Fruit fly (Drosophila melanogaster) whole organism, embryonic: Measurements from ENCODE around the gene Enoph.

Source experiments
- CG10147 ChIP-seq: fragments of 200-800 bp; sonication (Bioruptor generic); optimal IDR thresholded peaks from 2 replicates; lab custom pipeline; 2019; ENCODE audit warnings: missing biosample characterization, mild to moderate bottlenecking, missing genetic modification characterization, moderate library complexity
- CG13287 ChIP-seq: fragments of 200-800 bp; sonication (Bioruptor generic); IDR thresholded peaks from 2 replicates; pipeline ENCODE4 v1.3.6; 2022; ENCODE audit warnings: missing biosample characterization, missing genetic modification characterization; ENCODE audit not compliant: partially characterized antibody
- CG1603 ChIP-seq: fragments of 200-800 bp; sonication (Bioruptor generic); optimal IDR thresholded peaks from 2 replicates; lab custom pipeline; 2019; ENCODE audit warnings: missing biosample characterization, mild to moderate bottlenecking, missing genetic modification characterization, moderate library complexity
- CG1647 ChIP-seq: fragments of 200-800 bp; sonication (Bioruptor generic); optimal IDR thresholded peaks from 3 replicates; lab custom pipeline; 2016; ENCODE audit warnings: missing biosample characterization, missing genetic modification characterization
- CG17186 ChIP-seq: fragments of 200-800 bp; sonication (Bioruptor generic); optimal IDR thresholded peaks from 3 replicates; lab custom pipeline; 2017; ENCODE audit warnings: missing biosample characterization, missing genetic modification reagents, missing genetic modification characterization
- CG17385 ChIP-seq: fragments of 200-800 bp; sonication (Bioruptor generic); optimal IDR thresholded peaks from 3 replicates; lab custom pipeline; 2018; ENCODE audit warnings: missing biosample characterization, mild to moderate bottlenecking, missing genetic modification characterization
- CG1792 ChIP-seq: fragments of 200-800 bp; sonication (Bioruptor generic); optimal IDR thresholded peaks from 2 replicates; lab custom pipeline; 2016; ENCODE audit warnings: missing biosample characterization, missing genetic modification characterization
- CG18011 ChIP-seq: fragments of 200-800 bp; sonication (Bioruptor generic); optimal IDR thresholded peaks from 2 replicates; lab custom pipeline; 2017; ENCODE audit warnings: missing biosample characterization, missing genetic modification characterization, mild to moderate bottlenecking, moderate library complexity, missing genotype
- CG18599 ChIP-seq: fragments of 200-800 bp; sonication (Bioruptor generic); optimal IDR thresholded peaks from 3 replicates; lab custom pipeline; 2017; ENCODE audit warnings: missing biosample characterization, missing genetic modification characterization, mild to moderate bottlenecking, moderate library complexity, missing genetic modification reagents
- CG33213 ChIP-seq: fragments of 200-800 bp; sonication (Bioruptor generic); optimal IDR thresholded peaks from 3 replicates; lab custom pipeline; 2016; ENCODE audit warnings: missing biosample characterization, missing genetic modification characterization
- CG34422 ChIP-seq: fragments of 200-800 bp; sonication (Bioruptor generic); IDR thresholded peaks from 3 replicates; pipeline ENCODE4 v1.3.6; 2022; ENCODE audit warnings: missing biosample characterization, missing genetic modification characterization
- CG42726 ChIP-seq: fragments of 200-800 bp; sonication (Bioruptor generic); IDR thresholded peaks from 2 replicates; pipeline ENCODE4 v1.3.6; 2022; ENCODE audit warnings: missing biosample characterization, missing genetic modification characterization; ENCODE audit not compliant: partially characterized antibody
- CG6654 ChIP-seq: fragments of 200-800 bp; sonication (Bioruptor generic); optimal IDR thresholded peaks from 2 replicates; lab custom pipeline; 2017; ENCODE audit warnings: missing biosample characterization, mild to moderate bottlenecking, missing genetic modification characterization
- CG6765 ChIP-seq: fragments of 200-800 bp; sonication (Bioruptor generic); optimal IDR thresholded peaks from 3 replicates; lab custom pipeline; 2017; ENCODE audit warnings: missing biosample characterization, mild to moderate bottlenecking, missing genetic modification characterization
- CG7271 ChIP-seq: fragments of 200-800 bp; sonication (Bioruptor generic); optimal IDR thresholded peaks from 2 replicates; lab custom pipeline; 2018; ENCODE audit warnings: missing biosample characterization, mild to moderate bottlenecking, missing genetic modification characterization, moderate library complexity
- CG7987 ChIP-seq: fragments of 200-800 bp; sonication (Bioruptor generic); optimal IDR thresholded peaks from 2 replicates; lab custom pipeline; 2018; ENCODE audit warnings: missing biosample characterization, mild to moderate bottlenecking, missing genetic modification characterization, moderate library complexity
- CG8478 ChIP-seq: fragments of >200 bp; optimal IDR thresholded peaks from 2 replicates; lab custom pipeline; 2018
- CG9215 ChIP-seq: fragments of 200-800 bp; sonication (Bioruptor generic); IDR thresholded peaks from 2 replicates; pipeline ENCODE4 v1.3.6; 2022; ENCODE audit warnings: missing biosample characterization, missing genetic modification characterization
- CG9876 ChIP-seq: fragments of 200-800 bp; sonication (Bioruptor generic); optimal IDR thresholded peaks from 2 replicates; lab custom pipeline; 2016; ENCODE audit warnings: missing biosample characterization, missing genetic modification characterization
- Dbx ChIP-seq: fragments of 200-800 bp; sonication (Bioruptor generic); IDR thresholded peaks from 3 replicates; pipeline ENCODE4 v1.3.6; 2022; ENCODE audit warnings: missing biosample characterization, missing genetic modification characterization
- Ets97D ChIP-seq: fragments of 200-800 bp; sonication (Bioruptor generic); optimal IDR thresholded peaks from 3 replicates; lab custom pipeline; 2016; ENCODE audit warnings: missing biosample characterization, missing genetic modification characterization
- Fer2 ChIP-seq: fragments of 200-800 bp; sonication (Bioruptor generic); optimal IDR thresholded peaks from 2 replicates; lab custom pipeline; 2018; ENCODE audit warnings: missing biosample characterization, mild to moderate bottlenecking, missing genetic modification characterization, moderate library complexity
- Fer3 ChIP-seq: fragments of 200-800 bp; sonication (Bioruptor generic); optimal IDR thresholded peaks from 2 replicates; lab custom pipeline; 2018; ENCODE audit warnings: missing biosample characterization, mild to moderate bottlenecking, missing genetic modification characterization, moderate library complexity
- Gsc ChIP-seq: fragments of 200-800 bp; sonication (Bioruptor generic); IDR thresholded peaks from 2 replicates; pipeline ENCODE4 v1.3.6; 2022; ENCODE audit warnings: missing biosample characterization, missing genetic modification characterization
- H2.0 ChIP-seq: fragments of 200-800 bp; sonication (Bioruptor generic); IDR thresholded peaks from 2 replicates; pipeline ENCODE4 v1.3.6; 2022; ENCODE audit warnings: missing biosample characterization, missing genetic modification characterization
- HmgD ChIP-seq: fragments of 200-800 bp; sonication (Bioruptor generic); optimal IDR thresholded peaks from 3 replicates; lab custom pipeline; 2016; ENCODE audit warnings: missing biosample characterization, missing genetic modification characterization
- Hr3 ChIP-seq: fragments of 200-800 bp; sonication (Bioruptor generic); optimal IDR thresholded peaks from 3 replicates; lab custom pipeline; 2016; ENCODE audit warnings: missing biosample characterization, missing genetic modification characterization
- Ssrp ChIP-seq: fragments of 200-800 bp; sonication (Bioruptor generic); optimal IDR thresholded peaks from 2 replicates; lab custom pipeline; 2018; ENCODE audit warnings: missing biosample characterization, mild to moderate bottlenecking, missing genetic modification characterization, moderate library complexity
- Usf ChIP-seq: fragments of 200-800 bp; sonication (Bioruptor generic); optimal IDR thresholded peaks from 2 replicates; lab custom pipeline; 2017; ENCODE audit warnings: missing genotype, missing biosample characterization, missing genetic modification characterization
- YL-1 ChIP-seq: fragments of 200-800 bp; sonication (Bioruptor generic); optimal IDR thresholded peaks from 3 replicates; lab custom pipeline; 2017; ENCODE audit warnings: missing biosample characterization, mild to moderate bottlenecking, missing genetic modification characterization
- amos ChIP-seq: fragments of 200-800 bp; sonication (Bioruptor generic); IDR thresholded peaks from 2 replicates; pipeline ENCODE4 v1.3.6; 2022; ENCODE audit warnings: missing biosample characterization, missing genetic modification characterization; ENCODE audit not compliant: partially characterized antibody
- ase ChIP-seq: fragments of 200-800 bp; sonication (Bioruptor generic); IDR thresholded peaks from 3 replicates; pipeline ENCODE4 v1.3.6; 2022; ENCODE audit warnings: missing biosample characterization, missing genetic modification characterization
- bcd ChIP-seq: fragments of 200-800 bp; sonication (Bioruptor generic); optimal IDR thresholded peaks from 2 replicates; lab custom pipeline; 2017; ENCODE audit warnings: missing biosample characterization, mild to moderate bottlenecking, missing genetic modification characterization
- btn ChIP-seq: fragments of 200-800 bp; sonication (Bioruptor generic); optimal IDR thresholded peaks from 2 replicates; lab custom pipeline; 2016; ENCODE audit warnings: missing biosample characterization, missing genetic modification characterization
- cg ChIP-seq: fragments of 200-800 bp; sonication (Bioruptor generic); optimal IDR thresholded peaks from 3 replicates; lab custom pipeline; 2019; ENCODE audit warnings: missing biosample characterization, mild to moderate bottlenecking, missing genetic modification characterization, moderate library complexity
- dimm ChIP-seq: fragments of 200-800 bp; sonication (Bioruptor generic); IDR thresholded peaks from 2 replicates; pipeline ENCODE4 v1.3.6; 2022; ENCODE audit warnings: missing biosample characterization, missing genetic modification characterization
- fd102C ChIP-seq: fragments of 200-800 bp; sonication (Bioruptor generic); optimal IDR thresholded peaks from 2 replicates; lab custom pipeline; 2018; ENCODE audit warnings: missing biosample characterization, mild to moderate bottlenecking, missing genetic modification characterization, moderate library complexity
- fd64A ChIP-seq: fragments of 200-800 bp; sonication (Bioruptor generic); optimal IDR thresholded peaks from 3 replicates; lab custom pipeline; 2018; ENCODE audit warnings: missing biosample characterization, mild to moderate bottlenecking, missing genetic modification characterization
- fru ChIP-seq: fragments of >200 bp; optimal IDR thresholded peaks from 2 replicates; lab custom pipeline; 2017
- grau ChIP-seq: fragments of 200-800 bp; optimal IDR thresholded peaks from 3 replicates; lab custom pipeline; 2019; ENCODE audit warnings: missing biosample characterization, mild to moderate bottlenecking, missing genetic modification characterization, moderate library complexity
- inv ChIP-seq: fragments of 200-800 bp; sonication (Bioruptor generic); IDR thresholded peaks from 2 replicates; pipeline ENCODE4 v1.3.6; 2022; ENCODE audit warnings: missing biosample characterization, missing genetic modification characterization; ENCODE audit not compliant: partially characterized antibody
- klu ChIP-seq: fragments of 200-800 bp; sonication (Bioruptor generic); IDR thresholded peaks from 2 replicates; pipeline ENCODE4 v1.3.6; 2022; ENCODE audit warnings: missing biosample characterization, missing genetic modification characterization
- lilli ChIP-seq: fragments of 200-800 bp; sonication (Bioruptor generic); optimal IDR thresholded peaks from 3 replicates; lab custom pipeline; 2016; ENCODE audit warnings: missing biosample characterization, missing genetic modification characterization
- pho ChIP-seq: fragments of 200-800 bp; sonication (Bioruptor generic); optimal IDR thresholded peaks from 2 replicates; lab custom pipeline; 2016; ENCODE audit warnings: missing biosample characterization, missing genetic modification characterization
- pum ChIP-seq: fragments of 200-800 bp; sonication (Bioruptor generic); optimal IDR thresholded peaks from 2 replicates; lab custom pipeline; 2016; ENCODE audit warnings: missing biosample characterization, missing genetic modification characterization
- seq ChIP-seq: fragments of 200-800 bp; sonication (Bioruptor generic); IDR thresholded peaks from 2 replicates; pipeline ENCODE4 v1.3.6; 2022; ENCODE audit warnings: missing biosample characterization, missing genetic modification characterization
- tap ChIP-seq: fragments of 200-800 bp; optimal IDR thresholded peaks from 3 replicates; lab custom pipeline; 2019; ENCODE audit warnings: missing biosample characterization, mild to moderate bottlenecking, missing genetic modification characterization, moderate library complexity
- toy ChIP-seq: fragments of 200-800 bp; sonication (Bioruptor generic); IDR thresholded peaks from 2 replicates; pipeline ENCODE4 v1.3.6; 2022; ENCODE audit warnings: missing biosample characterization, missing genetic modification characterization
- twi ChIP-seq: fragments of 200-800 bp; optimal IDR thresholded peaks from 2 replicates; lab custom pipeline; 2019; ENCODE audit warnings: missing biosample characterization, mild to moderate bottlenecking, missing genetic modification characterization, moderate library complexity
- wdn ChIP-seq: fragments of 200-800 bp; sonication (Bioruptor generic); IDR thresholded peaks from 2 replicates; pipeline ENCODE4 v1.3.6; 2022; ENCODE audit warnings: missing biosample characterization, missing genetic modification characterization
- zf30C ChIP-seq: fragments of 200-800 bp; sonication (Bioruptor generic); optimal IDR thresholded peaks from 3 replicates; lab custom pipeline; 2018; ENCODE audit warnings: missing biosample characterization, mild to moderate bottlenecking, missing genetic modification characterization

Enoph gene

dm6 chr3R:5283360-5283963, 27.0 kb upstream of the Enoph start (continued):
- TF ChIP-seq amos (GFP tag; lab: Robert Waterston, UW) (no peak; the same call in 1 of the 2 replicates), CG33213 (GFP tag; lab: Kevin White, UChicago) (peak; percentile 87), bcd (GFP tag; lab: Kevin White, UChicago) (peak; percentile 93), CG7271 (tag; lab: Kevin White, UChicago) (no peak), btn (GFP tag; lab: Kevin White, UChicago) (peak; percentile 77), H2.0 (GFP tag; lab: Robert Waterston, UW) (peak; percentile 74; the same call in 1 of the 2 replicates), CG13287 (GFP tag; lab: Robert Waterston, UW) (no peak), fd102C (GFP tag; lab: Kevin White, UChicago) (no peak), pho (GFP tag; lab: Kevin White, UChicago) (peak; percentile 94), CG34422 (peak; percentile 90), CG18599 (peak; percentile 96), CG8478 (lab: Kevin White, UChicago) (no peak), cg (GFP tag; lab: Kevin White, UChicago) (no peak), Dbx (peak; percentile 85), CG1603 (tag; lab: Kevin White, UChicago) (peak; percentile 84), zf30C (GFP tag; lab: Kevin White, UChicago) (peak; percentile 77), CG18011 (GFP tag; lab: Kevin White, UChicago) (peak; percentile 79), tap (tag; lab: Kevin White, UChicago) (peak; percentile 85), CG17385 (GFP tag; lab: Kevin White, UChicago) (peak; percentile 86), ase (GFP tag; lab: Robert Waterston, UW) (peak; percentile 70), twi (peak; percentile 70), wdn (GFP tag; lab: Robert Waterston, UW) (peak; percentile 42; the same call in 1 of the 2 replicates), Fer2 (tag; lab: Kevin White, UChicago) (peak; percentile 77), grau (tag; lab: Kevin White, UChicago) (peak; percentile 92), CG7987 (GFP tag; lab: Kevin White, UChicago) (peak; percentile 79), YL-1 (peak; percentile 78), CG17186 (GFP tag; lab: Kevin White, UChicago) (peak; percentile 67), fru (lab: Kevin White, UChicago) (no peak), Ets97D (GFP tag; lab: Kevin White, UChicago) (peak; percentile 41), fd64A (GFP tag; lab: Kevin White, UChicago) (peak; percentile 80), lilli (GFP tag; lab: Kevin White, UChicago) (peak; percentile 95), CG42726 (GFP tag; lab: Robert Waterston, UW) (no peak), dimm (GFP tag; lab: Robert Waterston, UW) (no peak), HmgD (peak; percentile 89), Usf (GFP tag; lab: Kevin White, UChicago) (peak; percentile 76), CG9876 (GFP tag; lab: Kevin White, UChicago) (peak; percentile 82), CG6765 (GFP tag; lab: Kevin White, UChicago) (peak; percentile 91), pum (GFP tag; lab: Kevin White, UChicago) (peak; percentile 91), CG6654 (GFP tag; lab: Kevin White, UChicago) (peak; percentile 83), CG10147 (GFP tag; lab: Kevin White, UChicago) (peak; percentile 93), Gsc (no peak), CG1792 (GFP tag; lab: Kevin White, UChicago) (peak; percentile 87), klu (GFP tag; lab: Robert Waterston, UW) (peak; percentile 75), Hr3 (GFP tag; lab: Kevin White, UChicago) (peak; percentile 84), seq (GFP tag; lab: Robert Waterston, UW) (peak; percentile 91), inv (GFP tag; lab: Robert Waterston, UW) (no peak), toy (GFP tag; lab: Robert Waterston, UW) (peak; percentile 75), Fer3 (tag; lab: Kevin White, UChicago) (peak; percentile 91), CG1647 (GFP tag; lab: Kevin White, UChicago) (peak; percentile 89), CG9215 (GFP tag; lab: Robert Waterston, UW) (peak; percentile 87), Ssrp (tag; lab: Kevin White, UChicago) (peak; percentile 91)
